Worm (Caenorhabditis elegans) whole organism, L1 larva: ENCODE data around the gene twk-21.

ENCODE experiments used
- F16B12.6 ChIP-seq: fragments of 150-350 bp; optimal IDR thresholded peaks from 2 replicates; lab custom pipeline; 2014; ENCODE audit warnings: missing biosample characterization, missing genetic modification characterization
- nhr-77 ChIP-seq: fragments of 150-350 bp; optimal IDR thresholded peaks from 2 replicates; lab custom pipeline; 2014; ENCODE audit warnings: missing biosample characterization, missing genetic modification characterization
- ztf-4 ChIP-seq: fragments of 150-350 bp; optimal IDR thresholded peaks from 2 replicates; lab custom pipeline; 2014; ENCODE audit warnings: missing biosample characterization, missing genetic modification characterization

DNA sequence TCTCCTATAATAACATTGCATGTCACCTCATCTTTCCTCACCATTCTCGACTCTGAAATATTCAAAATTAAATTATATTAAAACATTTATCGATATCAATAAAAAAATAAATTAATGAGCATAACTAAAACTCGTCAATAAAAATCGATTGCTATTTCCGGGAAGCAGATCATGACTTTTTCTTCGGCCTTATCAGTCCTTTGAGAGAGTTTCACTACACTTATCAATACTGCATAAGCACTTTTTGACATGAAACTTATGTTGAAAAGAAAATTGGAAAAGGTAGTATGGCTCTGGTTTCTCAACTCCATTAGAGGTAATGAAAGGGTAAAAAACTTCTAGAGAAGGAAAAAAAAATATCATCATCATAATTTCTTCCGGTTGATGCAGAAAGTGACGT, 39.6 kb upstream of the twk-21 start:
- TF ChIP-seq nhr-77 (tag; lab: Kevin White, UChicago) (no peak), ztf-4 (tag; lab: Kevin White, UChicago) (no peak), F16B12.6 (tag; lab: Kevin White, UChicago) (no peak)
